Fruit fly (Drosophila melanogaster) Kc167 (cell line): ENCODE data around the gene CG9795.

Experiments used
- Myc ChIP-seq: fragments of >200 bp; optimal IDR thresholded peaks from 2 replicates; lab custom pipeline; 2017; ENCODE audit warnings: missing external identifiers
- Sin3A ChIP-seq: fragments of >200 bp; optimal IDR thresholded peaks from 2 replicates; lab custom pipeline; 2018; ENCODE audit warnings: missing external identifiers
- h ChIP-seq: fragments of >200 bp; optimal IDR thresholded peaks from 3 replicates; lab custom pipeline; 2018; ENCODE audit warnings: missing external identifiers
- psq ChIP-seq: fragments of >200 bp; optimal IDR thresholded peaks from 2 replicates; lab custom pipeline; 2017; ENCODE audit warnings: missing external identifiers
- ttk ChIP-seq: sonication (Bioruptor generic); optimal IDR thresholded peaks from 2 replicates; lab custom pipeline; 2017; ENCODE audit warnings: missing external identifiers

- no peak for TF ChIP-seq Sin3A (lab: Kevin White, UChicago)
- TF ChIP-seq psq (lab: Kevin White, UChicago): no peak
- TF ChIP-seq ttk (lab: Kevin White, UChicago): no peak
- TF ChIP-seq h (lab: Kevin White, UChicago): no peak
- no peak for TF ChIP-seq Myc (lab: Kevin White, UChicago)
These were observed 24.8 kb upstream of the CG9795 start, which contains the start of gene Nepl11 for dm6 chr3R:4294689-4295088.
